Worm (Caenorhabditis elegans) whole organism, L4 larva: ENCODE measurements around the gene fbxa-27.

Experiments used
- F10B5.3 ChIP-seq: sonication (generic microtip); optimal IDR thresholded peaks from 2 replicates; lab custom pipeline; 2016; ENCODE audit warnings: mild to moderate bottlenecking, missing genetic modification characterization, missing compliant biosample characterization
- F44E2.7 ChIP-seq: fragments of 200-800 bp; sonication (Bioruptor generic); IDR thresholded peaks from 2 replicates; pipeline ENCODE4 v2.1.2; 2022; ENCODE audit warnings: missing genetic modification characterization, missing compliant biosample characterization
- R02D3.7 ChIP-seq: fragments of 150-350 bp; sonication (generic microtip); optimal IDR thresholded peaks from 3 replicates; lab custom pipeline; 2014; ENCODE audit warnings: missing biosample characterization, missing genetic modification characterization
- T20F7.1 ChIP-seq: fragments of 200-800 bp; sonication (Bioruptor generic); optimal IDR thresholded peaks from 2 replicates; lab custom pipeline; 2018; ENCODE audit warnings: mild to moderate bottlenecking, missing genetic modification characterization, missing compliant biosample characterization
- Y105C5A.15 ChIP-seq: fragments of 200-800 bp; sonication (Bioruptor generic); IDR thresholded peaks from 2 replicates; pipeline ENCODE4 v1.3.6; 2022; ENCODE audit warnings: missing genetic modification characterization, missing compliant biosample characterization
- Y48G9A.11 ChIP-seq: fragments of 200-800 bp; sonication (Bioruptor generic); IDR thresholded peaks from 2 replicates; pipeline ENCODE4 v1.3.6; 2022; ENCODE audit warnings: missing genetic modification reagents, missing genetic modification characterization, missing compliant biosample characterization
- Y75B8A.6 ChIP-seq: fragments of 200-800 bp; sonication (Bioruptor generic); IDR thresholded peaks from 2 replicates; pipeline ENCODE4 v1.3.6; 2022; ENCODE audit warnings: missing genetic modification reagents, missing genetic modification characterization, missing compliant biosample characterization
- ZK337.2 ChIP-seq: fragments of 200-800 bp; sonication (Bioruptor generic); IDR thresholded peaks from 2 replicates; pipeline ENCODE4 v1.3.6; 2022; ENCODE audit warnings: missing genetic modification reagents, missing genetic modification characterization, missing compliant biosample characterization
- aha-1 ChIP-seq: fragments of 150-350 bp; peaks from one replicate; lab custom pipeline; 2014; ENCODE audit warnings: missing biosample characterization, missing genetic modification characterization
- ama-1 ChIP-seq: fragments of 150-350 bp; optimal IDR thresholded peaks from 2 replicates; lab custom pipeline; 2014; ENCODE audit warnings: inconsistent platforms, mixed read lengths
- arid-1 ChIP-seq: fragments of 200-800 bp; sonication (Bioruptor generic); conservative IDR thresholded peaks from 2 replicates; pipeline ENCODE4 v1.3.6; 2022; ENCODE audit warnings: missing genetic modification reagents, missing genetic modification characterization, missing compliant biosample characterization
- attf-4 ChIP-seq: sonication (generic microtip); optimal IDR thresholded peaks from 3 replicates; lab custom pipeline; 2017; ENCODE audit warnings: missing biosample characterization, missing genetic modification characterization
- ceh-28 ChIP-seq: fragments of 150-350 bp; optimal IDR thresholded peaks from 2 replicates; lab custom pipeline; 2014; ENCODE audit warnings: missing biosample characterization, missing genetic modification reagents, missing genetic modification characterization
- daf-16 ChIP-seq, 3 experiments: sonication (generic microtip); optimal IDR thresholded peaks; 2 replicates each; lab custom pipeline; 2016 to 2017; ENCODE audit warnings: missing genetic modification characterization in 3 of 3, missing genetic modification reagents in 3 of 3, mild to moderate bottlenecking in 2 of 3, missing compliant biosample characterization in 2 of 3, missing biosample characterization in 1 of 3, moderate library complexity in 1 of 3
- daf-19 ChIP-seq: fragments of 200-800 bp; sonication (Bioruptor generic); conservative IDR thresholded peaks from 2 replicates; pipeline ENCODE4 v1.3.6; 2022; ENCODE audit warnings: missing genetic modification characterization, missing compliant biosample characterization
- daf-8 ChIP-seq: fragments of 200-800 bp; sonication (Bioruptor generic); IDR thresholded peaks from 2 replicates; pipeline ENCODE4 v1.3.6; 2022; ENCODE audit warnings: missing genetic modification characterization, missing compliant biosample characterization
- dmd-8 ChIP-seq: fragments of 200-800 bp; sonication (Bioruptor generic); IDR thresholded peaks from 2 replicates; pipeline ENCODE4 v1.3.6; 2022; ENCODE audit warnings: missing genetic modification characterization, missing compliant biosample characterization
- dve-1 ChIP-seq: sonication (generic microtip); optimal IDR thresholded peaks from 2 replicates; lab custom pipeline; 2017; ENCODE audit warnings: antibody characterized with exemption, mild to moderate bottlenecking, missing genetic modification characterization, missing compliant biosample characterization; ENCODE audit not compliant: insufficient read depth
- egl-27 ChIP-seq: sonication (generic microtip); optimal IDR thresholded peaks from 3 replicates; lab custom pipeline; 2017; ENCODE audit warnings: missing biosample characterization, missing genetic modification reagents, missing genetic modification characterization
- fos-1 ChIP-seq: fragments of 150-350 bp; optimal IDR thresholded peaks from 2 replicates; lab custom pipeline; 2014; ENCODE audit warnings: missing biosample characterization, missing genetic modification characterization
- gei-8 ChIP-seq: fragments of 200-800 bp; sonication (Bioruptor generic); optimal IDR thresholded peaks from 2 replicates; lab custom pipeline; 2018; ENCODE audit warnings: mild to moderate bottlenecking, missing genetic modification characterization, missing compliant biosample characterization
- hlh-11 ChIP-seq: fragments of 200-800 bp; sonication (Bioruptor generic); optimal IDR thresholded peaks from 2 replicates; lab custom pipeline; 2018; ENCODE audit warnings: mild to moderate bottlenecking, missing genetic modification characterization, missing compliant biosample characterization
- jun-1 ChIP-seq: fragments of 150-350 bp; optimal IDR thresholded peaks from 2 replicates; lab custom pipeline; 2014; ENCODE audit warnings: missing biosample characterization, missing genetic modification reagents, missing genetic modification characterization
- lin-1 ChIP-seq: fragments of 200-800 bp; sonication (Bioruptor generic); IDR thresholded peaks from 2 replicates; pipeline ENCODE4 v1.3.6; 2022; ENCODE audit warnings: missing genetic modification reagents, missing genetic modification characterization, missing compliant biosample characterization
- lin-29 ChIP-seq: fragments of 200-800 bp; sonication (Bioruptor generic); IDR thresholded peaks from 2 replicates; pipeline ENCODE4 v1.3.6; 2022; ENCODE audit warnings: missing genetic modification reagents, missing genetic modification characterization, missing compliant biosample characterization
- lin-39 ChIP-seq: fragments of 150-350 bp; optimal IDR thresholded peaks from 2 replicates; lab custom pipeline; 2014; ENCODE audit warnings: missing biosample characterization, missing genetic modification reagents, missing genetic modification characterization
- lsy-2 ChIP-seq, 2 experiments: fragments of 150-350 bp in 1 of 2; sonication (generic microtip) in 1 of 2; optimal IDR thresholded peaks; 2 replicates each; lab custom pipeline; 2014 to 2017; ENCODE audit warnings: missing biosample characterization in 2 of 2, missing genetic modification characterization in 2 of 2
- madf-9 ChIP-seq: fragments of 200-800 bp; sonication (Bioruptor generic); conservative IDR thresholded peaks from 2 replicates; pipeline ENCODE4 v1.3.6; 2022; ENCODE audit warnings: missing genetic modification reagents, missing genetic modification characterization, missing compliant biosample characterization
- mdl-1 ChIP-seq, 2 experiments: fragments of 150-350 bp in 1 of 2; sonication (generic microtip) in 1 of 2; optimal IDR thresholded peaks; 2 replicates each; lab custom pipeline; 2014 to 2017; ENCODE audit warnings: missing biosample characterization in 2 of 2, missing genetic modification characterization in 2 of 2
- mxl-3 ChIP-seq: fragments of 200-800 bp; sonication (Bioruptor generic); optimal IDR thresholded peaks from 2 replicates; lab custom pipeline; 2018; ENCODE audit warnings: mild to moderate bottlenecking, missing genetic modification characterization, missing compliant biosample characterization
- nhr-10 ChIP-seq: fragments of 150-350 bp; optimal IDR thresholded peaks from 2 replicates; lab custom pipeline; 2014; ENCODE audit warnings: missing biosample characterization, missing genetic modification characterization
- nhr-102 ChIP-seq: sonication (generic microtip); optimal IDR thresholded peaks from 2 replicates; lab custom pipeline; 2016; ENCODE audit warnings: mild to moderate bottlenecking, missing genetic modification characterization, moderate library complexity, missing compliant biosample characterization
- nhr-237 ChIP-seq: sonication (generic microtip); optimal IDR thresholded peaks from 2 replicates; lab custom pipeline; 2017; ENCODE audit warnings: missing biosample characterization, missing genetic modification characterization
- nhr-76 ChIP-seq: fragments of 150-350 bp; optimal IDR thresholded peaks from 2 replicates; lab custom pipeline; 2014; ENCODE audit warnings: missing biosample characterization, missing genetic modification characterization
- php-3 ChIP-seq: fragments of 200-800 bp; sonication (Bioruptor generic); IDR thresholded peaks from 2 replicates; pipeline ENCODE4 v1.3.6; 2022; ENCODE audit warnings: missing genetic modification reagents, missing genetic modification characterization, missing compliant biosample characterization
- pqm-1 ChIP-seq: sonication (generic microtip); optimal IDR thresholded peaks from 2 replicates; lab custom pipeline; 2017; ENCODE audit warnings: missing biosample characterization, missing genetic modification characterization
- rbr-2 ChIP-seq: sonication (generic microtip); optimal IDR thresholded peaks from 2 replicates; lab custom pipeline; 2016; ENCODE audit warnings: missing genotype, missing genetic modification characterization, missing compliant biosample characterization
- skn-1 ChIP-seq: fragments of 150-350 bp; optimal IDR thresholded peaks from 2 replicates; lab custom pipeline; 2014; ENCODE audit warnings: missing biosample characterization, missing genetic modification characterization
- snpc-1.2 ChIP-seq: fragments of 200-800 bp; sonication (Bioruptor generic); IDR thresholded peaks from 2 replicates; pipeline ENCODE4 v1.3.6; 2022; ENCODE audit warnings: missing genetic modification reagents, missing genetic modification characterization, missing compliant biosample characterization
- spr-1 ChIP-seq: sonication (generic microtip); optimal IDR thresholded peaks from 2 replicates; lab custom pipeline; 2016; ENCODE audit warnings: mild to moderate bottlenecking, missing genetic modification characterization, missing compliant biosample characterization
- tra-1 ChIP-seq: fragments of 200-800 bp; sonication (Bioruptor generic); IDR thresholded peaks from 2 replicates; pipeline ENCODE4 v1.3.6; 2022; ENCODE audit warnings: missing genetic modification reagents, missing genetic modification characterization, missing compliant biosample characterization
- unc-130 ChIP-seq: sonication (generic microtip); optimal IDR thresholded peaks from 2 replicates; lab custom pipeline; 2016; ENCODE audit warnings: missing genetic modification reagents, missing genetic modification characterization, missing compliant biosample characterization
- unc-39 ChIP-seq: sonication (generic microtip); optimal IDR thresholded peaks from 2 replicates; lab custom pipeline; 2017; ENCODE audit warnings: missing biosample characterization, missing genetic modification characterization
- unc-62 ChIP-seq, 3 experiments: fragments of 150-350 bp in 1 of 3; sonication (generic microtip); optimal IDR thresholded peaks in 2 of 3; peaks in 1 of 3; 1 replicate in 1 of 3; 2 replicates in 2 of 3; lab custom pipeline; 2014 to 2017; ENCODE audit warnings: missing biosample characterization in 3 of 3, missing genetic modification characterization in 3 of 3, missing genetic modification reagents in 3 of 3, missing genotype in 1 of 3
- vab-7 ChIP-seq: fragments of 200-800 bp; sonication (Bioruptor generic); IDR thresholded peaks from 2 replicates; pipeline ENCODE4 v1.3.6; 2022; ENCODE audit warnings: missing genetic modification reagents, missing genetic modification characterization, missing compliant biosample characterization
- zag-1 ChIP-seq: fragments of 150-350 bp; optimal IDR thresholded peaks from 2 replicates; lab custom pipeline; 2014; ENCODE audit warnings: missing biosample characterization, missing genetic modification characterization
- zfp-3 ChIP-seq: fragments of 200-800 bp; sonication (Bioruptor generic); conservative IDR thresholded peaks from 2 replicates; pipeline ENCODE4 v1.3.6; 2022; ENCODE audit warnings: missing genetic modification reagents, missing genetic modification characterization, missing compliant biosample characterization
- zip-2 ChIP-seq: fragments of 150-350 bp; optimal IDR thresholded peaks from 2 replicates; lab custom pipeline; 2014; ENCODE audit warnings: missing biosample characterization, missing genetic modification characterization
- ztf-7 ChIP-seq: fragments of 150-350 bp; optimal IDR thresholded peaks from 2 replicates; lab custom pipeline; 2014; ENCODE audit warnings: missing biosample characterization, missing genetic modification characterization

The fbxa-27 gene

ce11 chrIII:1389988-1390387 is 47.2 kb downstream of the fbxa-27 start (continued):
- TF ChIP-seq lin-29 (GFP tag; lab: Robert Waterston, UW) = no peak
- TF ChIP-seq vab-7 (GFP tag; lab: Robert Waterston, UW) = no peak
- no peak for TF ChIP-seq zip-2 (tag; lab: Kevin White, UChicago)
- peak in 1 of 2 experiments; percentile 22 for TF ChIP-seq lsy-2 (tag; optimal IDR thresholded peaks at IDR 0.05; lab: Kevin White, UChicago)
- no peak for TF ChIP-seq madf-9 (GFP tag; lab: Robert Waterston, UW)
- TF ChIP-seq jun-1 (tag; lab: Kevin White, UChicago) = no peak
- no peak for TF ChIP-seq daf-16 (GFP tag; optimal IDR thresholded peaks at IDR 0.05; lab: Kevin White, UChicago)
- TF ChIP-seq daf-16 (tag; optimal IDR thresholded peaks at IDR 0.05; lab: Kevin White, UChicago) = peak; percentile 61
- no peak for TF ChIP-seq Y75B8A.6
- TF ChIP-seq unc-39 (tag; lab: Kevin White, UChicago) = no peak
- peak; percentile 71 for TF ChIP-seq dve-1 (tag; lab: Kevin White, UChicago)
- no peak for TF ChIP-seq skn-1
- peak; percentile 59 for TF ChIP-seq hlh-11 (tag; lab: Kevin White, UChicago)
- TF ChIP-seq arid-1 (GFP tag; lab: Robert Waterston, UW) = no peak
- TF ChIP-seq mdl-1 (tag; optimal IDR thresholded peaks at IDR 0.05; lab: Kevin White, UChicago) = no peak
- TF ChIP-seq Y105C5A.15 = no peak

ce11 chrIII:1391752-1392151 is 49.0 kb downstream of the fbxa-27 start, which contains the start of gene pals-17:
pals-17 (minus strand) TSS chrIII:1391852.
- TF ChIP-seq ZK337.2 = no peak
- no peak for TF ChIP-seq rbr-2
- no peak for TF ChIP-seq lin-39 (tag; lab: Kevin White, UChicago)
- no peak for TF ChIP-seq F10B5.3 (tag; lab: Kevin White, UChicago)
- TF ChIP-seq Y48G9A.11 (GFP tag; lab: Robert Waterston, UW) = no peak
- no peak for TF ChIP-seq gei-8 (GFP tag; lab: Kevin White, UChicago)

- TF ChIP-seq zag-1 (no peak), ama-1 (lab: Kevin White, UChicago) (no peak), daf-19 (GFP tag; lab: Robert Waterston, UW) (no peak), aha-1 (tag; lab: Kevin White, UChicago) (no peak), php-3 (GFP tag; lab: Robert Waterston, UW) (peak; percentile 18; the same call in 1 of the 2 replicates), nhr-237 (tag; lab: Kevin White, UChicago) (no peak), zfp-3 (GFP tag; lab: Robert Waterston, UW) (no peak), unc-62 (GFP tag; optimal IDR thresholded peaks at IDR 0.05 in 1 of 2; lab: Kevin White, UChicago) (no peak), unc-62 (tag; optimal IDR thresholded peaks at IDR 0.05; lab: Kevin White, UChicago) (no peak), T20F7.1 (GFP tag; lab: Kevin White, UChicago) (peak; percentile 4), nhr-76 (tag; lab: Kevin White, UChicago) (no peak), ceh-28 (no peak), hlh-11 (tag; lab: Kevin White, UChicago) (peak; percentile 73), attf-4 (tag; lab: Kevin White, UChicago) (no peak), pqm-1 (tag; lab: Kevin White, UChicago) (peak; percentile 84), fos-1 (tag; lab: Kevin White, UChicago) (no peak), ztf-7 (tag; lab: Kevin White, UChicago) (no peak), spr-1 (tag; lab: Kevin White, UChicago) (no peak), Y105C5A.15 (no peak), egl-27 (tag; lab: Kevin White, UChicago) (no peak), snpc-1.2 (GFP tag; lab: Robert Waterston, UW) (no peak), nhr-10 (no peak), R02D3.7 (no peak), nhr-102 (tag; lab: Kevin White, UChicago) (peak; percentile 58), mxl-3 (GFP tag; lab: Kevin White, UChicago) (no peak), tra-1 (GFP tag; lab: Robert Waterston, UW) (peak; percentile 42; the same call in 1 of the 2 replicates), dmd-8 (GFP tag; lab: Robert Waterston, UW) (no peak), lin-1 (GFP tag; lab: Robert Waterston, UW) (0 out of 2 replicates have a peak, but pooled peaks have one; percentile 44), daf-8 (GFP tag; lab: Robert Waterston, UW) (no peak), daf-16 (GFP tag; optimal IDR thresholded peaks at IDR 0.05; lab: Kevin White, UChicago) (no peak), daf-16 (tag; optimal IDR thresholded peaks at IDR 0.05; lab: Kevin White, UChicago) (peak; percentile 58), F44E2.7 (GFP tag; lab: Robert Waterston, UW) (no peak), unc-130 (GFP tag; lab: Kevin White, UChicago) (no peak)
These were observed 50.0 kb downstream of the fbxa-27 start for ce11 chrIII:1392763-1393162.
